Fruit fly (Drosophila melanogaster) whole organism, embryonic: ENCODE data around the gene GstD7.

Experiments used
- Atf-2 ChIP-seq: fragments of 200-800 bp; sonication (Bioruptor generic); optimal IDR thresholded peaks from 2 replicates; lab custom pipeline; 2016; ENCODE audit warnings: missing biosample characterization, missing genetic modification characterization
- BEAF-32 ChIP-seq: fragments of 200-800 bp; sonication (Bioruptor generic); optimal IDR thresholded peaks from 3 replicates; lab custom pipeline; 2017; ENCODE audit warnings: missing biosample characterization, missing genetic modification characterization, mild to moderate bottlenecking, moderate library complexity, missing genetic modification reagents
- CG10147 ChIP-seq: fragments of 200-800 bp; sonication (Bioruptor generic); optimal IDR thresholded peaks from 2 replicates; lab custom pipeline; 2019; ENCODE audit warnings: missing biosample characterization, mild to moderate bottlenecking, missing genetic modification characterization, moderate library complexity
- CG10267 ChIP-seq: fragments of 200-800 bp; sonication (Bioruptor generic); optimal IDR thresholded peaks from 2 replicates; lab custom pipeline; 2018; ENCODE audit warnings: missing biosample characterization, mild to moderate bottlenecking, missing genetic modification characterization, moderate library complexity
- CG12942 ChIP-seq: fragments of 200-800 bp; sonication (Bioruptor generic); optimal IDR thresholded peaks from 3 replicates; lab custom pipeline; 2016; ENCODE audit warnings: missing biosample characterization, missing genetic modification characterization
- CG18764 ChIP-seq: fragments of 200-800 bp; sonication (Bioruptor generic); optimal IDR thresholded peaks from 3 replicates; lab custom pipeline; 2016; ENCODE audit warnings: missing biosample characterization, missing genetic modification characterization
- CG30020 ChIP-seq: fragments of 200-800 bp; optimal IDR thresholded peaks from 2 replicates; lab custom pipeline; 2019; ENCODE audit warnings: missing biosample characterization, mild to moderate bottlenecking, missing genetic modification characterization, moderate library complexity
- CG33557 ChIP-seq: fragments of 200-800 bp; sonication (Bioruptor generic); optimal IDR thresholded peaks from 2 replicates; lab custom pipeline; 2019; ENCODE audit warnings: missing biosample characterization, mild to moderate bottlenecking, missing genetic modification characterization, moderate library complexity
- CG34224 ChIP-seq: fragments of 200-800 bp; sonication (Bioruptor generic); IDR thresholded peaks from 3 replicates; pipeline ENCODE4 v1.3.6; 2022; ENCODE audit warnings: missing biosample characterization, missing genetic modification characterization; ENCODE audit not compliant: partially characterized antibody
- CG7987 ChIP-seq: fragments of 200-800 bp; sonication (Bioruptor generic); optimal IDR thresholded peaks from 2 replicates; lab custom pipeline; 2018; ENCODE audit warnings: missing biosample characterization, mild to moderate bottlenecking, missing genetic modification characterization, moderate library complexity
- CG8359 ChIP-seq: fragments of 200-800 bp; sonication (Bioruptor generic); optimal IDR thresholded peaks from 2 replicates; lab custom pipeline; 2017; ENCODE audit warnings: missing biosample characterization, mild to moderate bottlenecking, missing genetic modification characterization, borderline replicate concordance
- CG8388 ChIP-seq: fragments of 200-800 bp; sonication (Bioruptor generic); optimal IDR thresholded peaks from 2 replicates; lab custom pipeline; 2019; ENCODE audit warnings: missing biosample characterization, mild to moderate bottlenecking, missing genetic modification characterization, moderate library complexity
- CG9817 ChIP-seq: fragments of 200-800 bp; sonication (Bioruptor generic); optimal IDR thresholded peaks from 2 replicates; lab custom pipeline; 2018; ENCODE audit warnings: missing biosample characterization, mild to moderate bottlenecking, missing genetic modification characterization, moderate library complexity
- CoRest ChIP-seq: fragments of 200-800 bp; sonication (Bioruptor generic); optimal IDR thresholded peaks from 3 replicates; lab custom pipeline; 2018; ENCODE audit warnings: missing biosample characterization, mild to moderate bottlenecking, missing genetic modification characterization, moderate library complexity
- ERR ChIP-seq: fragments of 200-800 bp; sonication (Bioruptor generic); optimal IDR thresholded peaks from 2 replicates; lab custom pipeline; 2016; ENCODE audit warnings: missing biosample characterization, missing genetic modification characterization
- Fer1 ChIP-seq: fragments of 200-800 bp; sonication (Bioruptor generic); optimal IDR thresholded peaks from 2 replicates; lab custom pipeline; 2017; ENCODE audit warnings: missing biosample characterization, mild to moderate bottlenecking, missing genetic modification characterization
- Lpt ChIP-seq: fragments of >200 bp; optimal IDR thresholded peaks from 2 replicates; lab custom pipeline; 2018; ENCODE audit warnings: missing biosample characterization, missing genetic modification characterization
- Myb ChIP-seq: fragments of 200-800 bp; sonication (Bioruptor generic); optimal IDR thresholded peaks from 2 replicates; lab custom pipeline; 2016; ENCODE audit warnings: missing biosample characterization, missing genetic modification characterization
- Pdp1 ChIP-seq, 2 experiments: fragments of 200-800 bp; sonication (Bioruptor generic); optimal IDR thresholded peaks; 3 replicates each; lab custom pipeline; 2016; ENCODE audit warnings: missing biosample characterization in 2 of 2, missing genetic modification characterization in 2 of 2, mild to moderate bottlenecking in 1 of 2, moderate library complexity in 1 of 2
- Rfx ChIP-seq: fragments of 200-800 bp; sonication (Bioruptor generic); IDR thresholded peaks from 2 replicates; pipeline ENCODE4 v1.3.6; 2022; ENCODE audit warnings: missing biosample characterization, missing genetic modification characterization
- Rx ChIP-seq: fragments of 200-800 bp; sonication (Bioruptor generic); IDR thresholded peaks from 2 replicates; pipeline ENCODE4 v1.3.6; 2022; ENCODE audit warnings: missing biosample characterization, missing genetic modification characterization
- Ssrp ChIP-seq: fragments of 200-800 bp; sonication (Bioruptor generic); optimal IDR thresholded peaks from 2 replicates; lab custom pipeline; 2018; ENCODE audit warnings: missing biosample characterization, mild to moderate bottlenecking, missing genetic modification characterization, moderate library complexity
- TFAM ChIP-seq: fragments of 200-800 bp; sonication (Bioruptor generic); optimal IDR thresholded peaks from 2 replicates; lab custom pipeline; 2017; ENCODE audit warnings: missing biosample characterization, missing genetic modification characterization, inconsistent platforms
- Tbp ChIP-seq: fragments of >200 bp; optimal IDR thresholded peaks from 2 replicates; lab custom pipeline; 2018; ENCODE audit warnings: missing biosample characterization, missing genetic modification characterization
- Xrp1 ChIP-seq: fragments of 200-800 bp; sonication (Bioruptor generic); IDR thresholded peaks from 2 replicates; pipeline ENCODE4 v1.3.6; 2022; ENCODE audit warnings: missing biosample characterization, missing genetic modification characterization
- amos ChIP-seq: fragments of 200-800 bp; sonication (Bioruptor generic); IDR thresholded peaks from 2 replicates; pipeline ENCODE4 v1.3.6; 2022; ENCODE audit warnings: missing biosample characterization, missing genetic modification characterization; ENCODE audit not compliant: partially characterized antibody
- az2 ChIP-seq: fragments of 200-800 bp; sonication (Bioruptor generic); optimal IDR thresholded peaks from 3 replicates; lab custom pipeline; 2016; ENCODE audit warnings: missing biosample characterization, missing genetic modification characterization
- chif ChIP-seq, 2 experiments: fragments of 200-800 bp; sonication (Bioruptor generic); optimal IDR thresholded peaks; 3 replicates each; lab custom pipeline; 2016; ENCODE audit warnings: missing biosample characterization in 2 of 2, missing genetic modification characterization in 2 of 2
- dmrt11E ChIP-seq: fragments of 200-800 bp; sonication (Bioruptor generic); optimal IDR thresholded peaks from 3 replicates; lab custom pipeline; 2018; ENCODE audit warnings: missing biosample characterization, mild to moderate bottlenecking, missing genetic modification characterization, moderate library complexity
- dpn ChIP-seq, 2 experiments: fragments of 200-800 bp; sonication (Bioruptor generic); optimal IDR thresholded peaks; 3 replicates each; lab custom pipeline; 2016; ENCODE audit warnings: missing biosample characterization in 2 of 2, missing genetic modification characterization in 2 of 2
- ewg ChIP-seq: fragments of 200-800 bp; sonication (Bioruptor generic); optimal IDR thresholded peaks from 3 replicates; lab custom pipeline; 2017; ENCODE audit warnings: mild to moderate bottlenecking, missing biosample characterization, missing genetic modification reagents, missing genetic modification characterization
- eyg ChIP-seq: fragments of 200-800 bp; sonication (Bioruptor generic); optimal IDR thresholded peaks from 3 replicates; lab custom pipeline; 2016; ENCODE audit warnings: missing biosample characterization, missing genetic modification characterization
- fd3F ChIP-seq: fragments of 200-800 bp; sonication (Bioruptor generic); optimal IDR thresholded peaks from 2 replicates; lab custom pipeline; 2018; ENCODE audit warnings: missing biosample characterization, mild to moderate bottlenecking, missing genetic modification characterization, moderate library complexity
- grn ChIP-seq: fragments of 200-800 bp; sonication (Bioruptor generic); optimal IDR thresholded peaks from 3 replicates; lab custom pipeline; 2017; ENCODE audit warnings: missing biosample characterization, missing genetic modification characterization
- hkb ChIP-seq, 2 experiments: fragments of 200-800 bp in 1 of 2; fragments of >200 bp in 1 of 2; sonication (Bioruptor generic) in 1 of 2; IDR thresholded peaks in 1 of 2; optimal IDR thresholded peaks in 1 of 2; 2 replicates each; pipeline versions ENCODE4 v1.3.6 to Lab custom; 2017 to 2022; ENCODE audit warnings: missing biosample characterization in 1 of 2, missing genetic modification characterization in 1 of 2
- ind ChIP-seq: fragments of 200-800 bp; sonication (Bioruptor generic); optimal IDR thresholded peaks from 3 replicates; lab custom pipeline; 2016; ENCODE audit warnings: missing biosample characterization, missing genetic modification characterization
- kah ChIP-seq: fragments of 200-800 bp; sonication (Bioruptor generic); optimal IDR thresholded peaks from 2 replicates; lab custom pipeline; 2018; ENCODE audit warnings: missing biosample characterization, mild to moderate bottlenecking, missing genetic modification characterization
- mirr ChIP-seq: fragments of 200-800 bp; sonication (Bioruptor generic); optimal IDR thresholded peaks from 3 replicates; lab custom pipeline; 2018; ENCODE audit warnings: missing biosample characterization, mild to moderate bottlenecking, missing genetic modification characterization
- otp ChIP-seq: fragments of 200-800 bp; sonication (Bioruptor generic); IDR thresholded peaks from 3 replicates; pipeline ENCODE4, ENCODE4 v1.3.6; 2022; ENCODE audit warnings: missing biosample characterization, missing genetic modification characterization
- pfk ChIP-seq: fragments of 200-800 bp; sonication (Bioruptor generic); optimal IDR thresholded peaks from 2 replicates; lab custom pipeline; 2018; ENCODE audit warnings: missing biosample characterization, mild to moderate bottlenecking, missing genetic modification characterization, moderate library complexity
- pho ChIP-seq: fragments of 200-800 bp; sonication (Bioruptor generic); optimal IDR thresholded peaks from 2 replicates; lab custom pipeline; 2016; ENCODE audit warnings: missing biosample characterization, missing genetic modification characterization
- pita ChIP-seq: fragments of 200-800 bp; sonication (Bioruptor generic); optimal IDR thresholded peaks from 2 replicates; lab custom pipeline; 2017; ENCODE audit warnings: missing biosample characterization, mild to moderate bottlenecking, missing genetic modification characterization
- sna ChIP-seq: fragments of 200-800 bp; sonication (Bioruptor generic); IDR thresholded peaks from 2 replicates; pipeline ENCODE4 v1.3.6; 2022; ENCODE audit warnings: missing biosample characterization, missing genetic modification characterization; ENCODE audit not compliant: partially characterized antibody
- stwl ChIP-seq: fragments of 200-800 bp; sonication (Bioruptor generic); optimal IDR thresholded peaks from 3 replicates; lab custom pipeline; 2018; ENCODE audit warnings: missing biosample characterization, mild to moderate bottlenecking, missing genetic modification characterization, moderate library complexity
- trem ChIP-seq: fragments of 200-800 bp; optimal IDR thresholded peaks from 3 replicates; lab custom pipeline; 2019; ENCODE audit warnings: missing biosample characterization, mild to moderate bottlenecking, missing genetic modification characterization, moderate library complexity
- vnd ChIP-seq: fragments of 200-800 bp; sonication (Bioruptor generic); IDR thresholded peaks from 3 replicates; pipeline ENCODE4 v1.3.6; 2022; ENCODE audit warnings: missing biosample characterization, missing genetic modification characterization; ENCODE audit not compliant: partially characterized antibody
- yki ChIP-seq: fragments of >200 bp; optimal IDR thresholded peaks from 3 replicates; lab custom pipeline; 2018

Gene GstD7

dm6 chr3R:12406235-12407196 is 28.2 kb downstream of the GstD7 start, which contains the start of gene CG5167 (continued):
- peak; percentile 58 for TF ChIP-seq Fer1
- no peak for TF ChIP-seq eyg (GFP tag; lab: Kevin White, UChicago)
- TF ChIP-seq mirr: peak; percentile 54
- peak; percentile 45 for TF ChIP-seq CoRest (tag; lab: Kevin White, UChicago)
- TF ChIP-seq CG12942 (GFP tag; lab: Kevin White, UChicago): peak; percentile 18
- TF ChIP-seq Xrp1: peak; percentile 49
- TF ChIP-seq grn (GFP tag; lab: Kevin White, UChicago): peak; percentile 93
- TF ChIP-seq Rx (GFP tag; lab: Robert Waterston, UW): no peak
- TF ChIP-seq CG10267: peak; percentile 64
- no peak for TF ChIP-seq Rfx (GFP tag; lab: Robert Waterston, UW)
- no peak for TF ChIP-seq vnd (GFP tag; lab: Robert Waterston, UW)
- TF ChIP-seq pita (GFP tag; lab: Kevin White, UChicago): no peak
- TF ChIP-seq CG10147 (GFP tag; lab: Kevin White, UChicago): peak; percentile 25
- TF ChIP-seq ewg (GFP tag; lab: Kevin White, UChicago): no peak
- TF ChIP-seq TFAM (GFP tag; lab: Kevin White, UChicago): no peak
- no peak for TF ChIP-seq CG8359 (GFP tag; lab: Kevin White, UChicago)
- peak; percentile 19 for TF ChIP-seq CG33557 (GFP tag; lab: Kevin White, UChicago)
- peak in 1 of 2 experiments; percentile 16 for TF ChIP-seq Pdp1 (GFP tag; optimal IDR thresholded peaks at IDR 0.05; lab: Kevin White, UChicago)
- TF ChIP-seq CG18764 (GFP tag; lab: Kevin White, UChicago): no peak
- TF ChIP-seq ERR (GFP tag; lab: Kevin White, UChicago): no peak
- TF ChIP-seq fd3F (GFP tag; lab: Kevin White, UChicago): peak; percentile 3
- TF ChIP-seq pho (GFP tag; lab: Kevin White, UChicago): peak; percentile 18
- peak; percentile 9 for TF ChIP-seq Myb (GFP tag; lab: Kevin White, UChicago)
- peak in 1 of 2 experiments; percentile 49 for TF ChIP-seq dpn (GFP tag; optimal IDR thresholded peaks at IDR 0.05; lab: Kevin White, UChicago)
- peak; percentile 60 for TF ChIP-seq stwl
- TF ChIP-seq CG34224 (GFP tag; lab: Robert Waterston, UW): peak; percentile 43; the same call in 2 of the 3 replicates
- no peak for TF ChIP-seq CG9817 (tag; lab: Kevin White, UChicago)
- peak; percentile 24 for TF ChIP-seq CG8388 (GFP tag; lab: Kevin White, UChicago)
- no peak for TF ChIP-seq Atf-2
- TF ChIP-seq ind: peak; percentile 27
- TF ChIP-seq CG7987 (GFP tag; lab: Kevin White, UChicago): no peak
- no peak for TF ChIP-seq sna (GFP tag; lab: Robert Waterston, UW)
- peak; percentile 66 for TF ChIP-seq kah (GFP tag; lab: Kevin White, UChicago)
- peak; percentile 7; the same call in 1 of the 2 replicates for TF ChIP-seq amos (GFP tag; lab: Robert Waterston, UW)
- TF ChIP-seq Ssrp (tag; lab: Kevin White, UChicago): peak; percentile 14
- TF ChIP-seq trem (tag; lab: Kevin White, UChicago): peak; percentile 58
- peak; percentile 5 for TF ChIP-seq CG30020
- peak; percentile 38 for TF ChIP-seq BEAF-32 (GFP tag; lab: Kevin White, UChicago)
- TF ChIP-seq pfk: no peak
- TF ChIP-seq yki (lab: Kevin White, UChicago): no peak
- no peak for TF ChIP-seq Lpt
- TF ChIP-seq chif (GFP tag; optimal IDR thresholded peaks at IDR 0.05; lab: Kevin White, UChicago): no peak
- no peak for TF ChIP-seq hkb (optimal IDR thresholded peaks at IDR 0.05; lab: Kevin White, UChicago)
- peak; percentile 59 for TF ChIP-seq hkb (GFP tag; IDR thresholded peaks at IDR 0.05; lab: Robert Waterston, UW)
- peak; percentile 37 for TF ChIP-seq az2 (GFP tag; lab: Kevin White, UChicago)
- TF ChIP-seq dmrt11E (tag; lab: Kevin White, UChicago): peak; percentile 42
- no peak for TF ChIP-seq otp (GFP tag; lab: Robert Waterston, UW)
- no peak for TF ChIP-seq Tbp (GFP tag; lab: Kevin White, UChicago)
